Worm (Caenorhabditis elegans): ENCODE results near the gene cup-16.

- TF ChIP-seq W03F9.2 (tag; optimal IDR thresholded peaks at IDR 0.05) (no peak), dao-5 (tag; optimal IDR thresholded peaks at IDR 0.05) (no peak)
Observed at ce11 chrII:8691344-8691960, 15.5 kb upstream of the cup-16 start, which contains the start of gene C34C6.3.
